Worm (Caenorhabditis elegans) whole organism, mixed stage, embryonic: ENCODE data around the gene F52E1.9.
A peak's percentile ranks its signal among the peaks of the same experiment; 100 is the strongest.

ENCODE experiments used
- M03D4.4 ChIP-seq: sonication (generic microtip); optimal IDR thresholded peaks from 2 replicates; lab custom pipeline; 2017; ENCODE audit warnings: mild to moderate bottlenecking, missing genetic modification characterization, missing compliant biosample characterization
- bed-3 ChIP-seq: fragments of 200-800 bp; sonication (Bioruptor generic); optimal IDR thresholded peaks from 3 replicates; lab custom pipeline; 2018; ENCODE audit warnings: mild to moderate bottlenecking, missing genetic modification characterization, moderate library complexity, missing compliant biosample characterization
- blmp-1 ChIP-seq: fragments of 150-350 bp; optimal IDR thresholded peaks from 2 replicates; lab custom pipeline; 2014; ENCODE audit warnings: missing biosample characterization, missing genetic modification characterization
- ceh-43 ChIP-seq: fragments of 200-800 bp; sonication (Bioruptor generic); optimal IDR thresholded peaks from 2 replicates; lab custom pipeline; 2018; ENCODE audit warnings: mild to moderate bottlenecking, missing genetic modification characterization, moderate library complexity, missing compliant biosample characterization
- ceh-83 ChIP-seq: fragments of 200-800 bp; sonication (Bioruptor generic); optimal IDR thresholded peaks from 2 replicates; lab custom pipeline; 2018; ENCODE audit warnings: mild to moderate bottlenecking, missing genetic modification characterization, missing compliant biosample characterization
- ces-1 ChIP-seq: fragments of 150-350 bp; optimal IDR thresholded peaks from 2 replicates; lab custom pipeline; 2014; ENCODE audit warnings: missing biosample characterization, missing genetic modification reagents, missing genetic modification characterization
- cnd-1 ChIP-seq: fragments of 200-800 bp; sonication (Bioruptor generic); optimal IDR thresholded peaks from 2 replicates; lab custom pipeline; 2018; ENCODE audit warnings: mild to moderate bottlenecking, missing genetic modification characterization, missing compliant biosample characterization
- elt-1 ChIP-seq: sonication (generic microtip); optimal IDR thresholded peaks from 2 replicates; lab custom pipeline; 2017; ENCODE audit warnings: missing genetic modification characterization, mild to moderate bottlenecking, missing compliant biosample characterization, antibody characterized with exemption, moderate library complexity, borderline replicate concordance; ENCODE audit not compliant: insufficient read depth
- elt-3 ChIP-seq: fragments of 150-350 bp; optimal IDR thresholded peaks from 2 replicates; lab custom pipeline; 2014; ENCODE audit warnings: missing biosample characterization, missing genetic modification characterization
- flh-1 ChIP-seq: fragments of 200-800 bp; sonication (Bioruptor generic); optimal IDR thresholded peaks from 2 replicates; lab custom pipeline; 2018; ENCODE audit warnings: mild to moderate bottlenecking, missing genetic modification characterization, moderate library complexity, missing compliant biosample characterization
- ham-2 ChIP-seq: fragments of 200-800 bp; sonication (Bioruptor generic); optimal IDR thresholded peaks from 2 replicates; lab custom pipeline; 2018; ENCODE audit warnings: mild to moderate bottlenecking, missing genetic modification characterization, missing compliant biosample characterization
- hlh-1 ChIP-seq: fragments of 150-350 bp; optimal IDR thresholded peaks from 2 replicates; lab custom pipeline; 2014; ENCODE audit warnings: missing biosample characterization, missing genetic modification reagents, missing genetic modification characterization
- lin-32 ChIP-seq: fragments of 200-800 bp; sonication (Bioruptor generic); optimal IDR thresholded peaks from 2 replicates; lab custom pipeline; 2018; ENCODE audit warnings: mild to moderate bottlenecking, missing genetic modification characterization, missing compliant biosample characterization
- lsy-2 ChIP-seq: fragments of 150-350 bp; optimal IDR thresholded peaks from 2 replicates; lab custom pipeline; 2014; ENCODE audit warnings: missing biosample characterization, missing genetic modification characterization
- mab-5 ChIP-seq: fragments of 150-350 bp; optimal IDR thresholded peaks from 2 replicates; lab custom pipeline; 2014; ENCODE audit warnings: missing biosample characterization, missing genetic modification characterization
- mep-1 ChIP-seq: fragments of 150-350 bp; optimal IDR thresholded peaks from 2 replicates; lab custom pipeline; 2017; ENCODE audit warnings: missing biosample characterization, missing genetic modification reagents, missing genetic modification characterization, inconsistent platforms
- nhr-12 ChIP-seq: fragments of 150-350 bp; optimal IDR thresholded peaks from 2 replicates; lab custom pipeline; 2014; ENCODE audit warnings: missing biosample characterization, missing genetic modification characterization
- nhr-2 ChIP-seq: fragments of 150-350 bp; optimal IDR thresholded peaks from 2 replicates; lab custom pipeline; 2014; ENCODE audit warnings: missing biosample characterization, missing genetic modification characterization
- nhr-237 ChIP-seq: fragments of 150-350 bp; optimal IDR thresholded peaks from 2 replicates; lab custom pipeline; 2014; ENCODE audit warnings: missing biosample characterization, missing genetic modification characterization
- nhr-28 ChIP-seq: fragments of 150-350 bp; optimal IDR thresholded peaks from 2 replicates; lab custom pipeline; 2014; ENCODE audit warnings: missing biosample characterization, missing genetic modification characterization
- nhr-76 ChIP-seq: sonication (generic microtip); optimal IDR thresholded peaks from 2 replicates; lab custom pipeline; 2017; ENCODE audit warnings: missing biosample characterization, missing genetic modification characterization
- pha-4 ChIP-seq: fragments of 150-350 bp; optimal IDR thresholded peaks from 2 replicates; lab custom pipeline; 2018; ENCODE audit warnings: missing biosample characterization, missing genetic modification reagents, missing genetic modification characterization
- sem-2 ChIP-seq: fragments of 200-800 bp; sonication (Bioruptor generic); optimal IDR thresholded peaks from 2 replicates; lab custom pipeline; 2018; ENCODE audit warnings: mild to moderate bottlenecking, missing genetic modification characterization, missing compliant biosample characterization
- snpc-4 ChIP-seq: fragments of 150-350 bp; optimal IDR thresholded peaks from 2 replicates; lab custom pipeline; 2014; ENCODE audit warnings: missing biosample characterization, missing genetic modification characterization
- unc-120 ChIP-seq: sonication (generic microtip); optimal IDR thresholded peaks from 2 replicates; lab custom pipeline; 2017; ENCODE audit warnings: missing genetic modification characterization, missing compliant biosample characterization; ENCODE audit not compliant: poor library complexity, severe bottlenecking
- unc-62 ChIP-seq: fragments of 150-350 bp; optimal IDR thresholded peaks from 2 replicates; lab custom pipeline; 2014; ENCODE audit warnings: missing biosample characterization, missing genetic modification reagents, missing genetic modification characterization
- zip-8 ChIP-seq: fragments of 150-350 bp; optimal IDR thresholded peaks from 2 replicates; lab custom pipeline; 2014; ENCODE audit warnings: missing biosample characterization, missing genetic modification characterization
- ztf-11 ChIP-seq: fragments of 150-350 bp; optimal IDR thresholded peaks from 2 replicates; lab custom pipeline; 2014; ENCODE audit warnings: missing biosample characterization, missing genetic modification characterization

The F52E1.9 gene

ce11 chrV:8426210-8426609 is 23.7 kb upstream of the F52E1.9 start:
- TF ChIP-seq cnd-1 (no peak), nhr-2 (no peak), ces-1 (peak; percentile 56), ham-2 (GFP tag; lab: Kevin White, UChicago) (no peak), pha-4 (peak; percentile 5), ztf-11 (tag; lab: Kevin White, UChicago) (no peak)

ce11 chrV:8424840-8425814 is 22.7 kb upstream of the F52E1.9 start:
- TF ChIP-seq zip-8 (tag; lab: Kevin White, UChicago): no peak

- TF ChIP-seq mep-1 (tag; lab: Kevin White, UChicago) (no peak), bed-3 (GFP tag; lab: Kevin White, UChicago) (no peak), hlh-1 (tag; lab: Kevin White, UChicago) (no peak), zip-8 (tag; lab: Kevin White, UChicago) (no peak), blmp-1 (tag; lab: Kevin White, UChicago) (no peak), lin-32 (no peak), M03D4.4 (tag; lab: Kevin White, UChicago) (no peak), nhr-12 (tag; lab: Kevin White, UChicago) (no peak), unc-120 (tag; lab: Kevin White, UChicago) (no peak), flh-1 (GFP tag; lab: Kevin White, UChicago) (no peak), nhr-76 (tag; lab: Kevin White, UChicago) (no peak), nhr-28 (tag; lab: Kevin White, UChicago) (no peak), unc-62 (no peak), mab-5 (tag; lab: Kevin White, UChicago) (no peak), nhr-237 (tag; lab: Kevin White, UChicago) (no peak)
These were observed 14.8 kb upstream of the F52E1.9 start for ce11 chrV:8417271-8417670.

- no peak for TF ChIP-seq nhr-76 (tag; lab: Kevin White, UChicago)
- no peak for TF ChIP-seq lin-32
- TF ChIP-seq ces-1: no peak
- no peak for TF ChIP-seq ham-2 (GFP tag; lab: Kevin White, UChicago)
These were observed 12.7 kb upstream of the F52E1.9 start for ce11 chrV:8415113-8415530.

ce11 chrV:8414036-8414728 is 11.7 kb upstream of the F52E1.9 start, which contains the start of gene pos-1:
TSS of gene pos-1 (plus strand) at chrV:8414086.
- TF ChIP-seq elt-3 (tag; lab: Kevin White, UChicago) (no peak), zip-8 (tag; lab: Kevin White, UChicago) (no peak)

ce11 chrV:8413432-8414021 is 11.1 kb upstream of the F52E1.9 start, which contains the start of gene vha-18:
TSS of gene vha-18 (minus strand) at chrV:8413482.
- TF ChIP-seq ceh-83 (GFP tag; lab: Kevin White, UChicago) (no peak), ces-1 (no peak), nhr-237 (tag; lab: Kevin White, UChicago) (no peak), ztf-11 (tag; lab: Kevin White, UChicago) (no peak), flh-1 (GFP tag; lab: Kevin White, UChicago) (no peak), ceh-43 (GFP tag; lab: Kevin White, UChicago) (no peak), snpc-4 (tag; lab: Kevin White, UChicago) (no peak), ham-2 (GFP tag; lab: Kevin White, UChicago) (no peak), mep-1 (tag; lab: Kevin White, UChicago) (no peak), pha-4 (no peak), nhr-2 (no peak), nhr-76 (tag; lab: Kevin White, UChicago) (no peak), bed-3 (GFP tag; lab: Kevin White, UChicago) (no peak), sem-2 (GFP tag; lab: Kevin White, UChicago) (no peak), lsy-2 (no peak), unc-62 (no peak), M03D4.4 (tag; lab: Kevin White, UChicago) (no peak), mab-5 (tag; lab: Kevin White, UChicago) (no peak), elt-1 (no peak)
